Worm (Caenorhabditis elegans) whole organism, L4/young adult: ENCODE data around the gene F20C5.5.

ENCODE experiments used
- dao-5 ChIP-seq: sonication (generic microtip); optimal IDR thresholded peaks from 2 replicates; lab custom pipeline; 2016; ENCODE audit warnings: missing genotype, missing genetic modification characterization, moderate library complexity, missing compliant biosample characterization
- him-1 ChIP-seq: sonication (generic microtip); optimal IDR thresholded peaks from 2 replicates; lab custom pipeline; 2016; ENCODE audit warnings: missing genotype, missing genetic modification reagents, missing genetic modification characterization, missing compliant biosample characterization

DNA sequence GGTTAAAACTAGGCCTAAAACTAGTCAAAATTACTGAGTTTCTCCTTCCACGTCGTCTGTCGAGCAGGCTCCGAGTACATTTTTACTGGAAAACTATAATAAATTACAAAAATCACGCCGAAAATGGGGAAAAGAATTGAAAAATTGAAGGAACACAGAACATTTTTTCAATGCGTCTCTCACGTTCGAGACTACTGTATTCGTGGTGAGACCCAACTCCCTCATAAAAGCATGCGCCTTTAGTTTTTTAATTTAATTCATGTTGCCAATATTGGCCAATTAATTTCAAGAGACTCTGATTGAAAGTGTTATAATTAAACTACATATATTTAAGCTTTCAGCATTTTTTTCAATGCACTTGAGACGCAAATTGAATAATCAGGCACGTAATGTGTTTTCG lies 15.3 kb downstream of the F20C5.5 start:
- TF ChIP-seq him-1 (tag; lab: Kevin White, UChicago): no peak
- no peak for TF ChIP-seq dao-5 (tag; lab: Kevin White, UChicago)
